In genomic region chr2L:10341405-10341804, dm6 we compare ENCODE assay signal across 2 fruit fly cellular contexts.
TF ChIP-seq lines count a peak whose summit lies in the region.

CG31715 (plus strand) TSS chr2L:10341616.

TF ChIP-seq in whole organism, embryonic, 481 proteins besides CTCF, POLR2A, EP300 and RAD21 (continued from another document and continues in another):
- TF ChIP-seq MESR4 (GFP tag; optimal IDR thresholded peaks at IDR 0.05; lab: Kevin White, UChicago): peak; percentile 25
- TF ChIP-seq Doc2 (GFP tag; IDR thresholded peaks at IDR 0.05; lab: Robert Waterston, UW): no peak
- TF ChIP-seq Gsc (GFP tag; IDR thresholded peaks at IDR 0.05; lab: Robert Waterston, UW): no peak
- peak; percentile 8 for TF ChIP-seq D19A (tag; optimal IDR thresholded peaks at IDR 0.05; lab: Kevin White, UChicago)
- TF ChIP-seq CG32767 (GFP tag; IDR thresholded peaks at IDR 0.05; lab: Robert Waterston, UW): no peak
- peak; percentile 5 for TF ChIP-seq CG34376 (GFP tag; optimal IDR thresholded peaks at IDR 0.05; lab: Kevin White, UChicago)
- TF ChIP-seq CG30020 (tag; optimal IDR thresholded peaks at IDR 0.05; lab: Kevin White, UChicago): peak; percentile 78
- TF ChIP-seq CG8290 (GFP tag; optimal IDR thresholded peaks at IDR 0.05; lab: Kevin White, UChicago): peak; percentile 19
- TF ChIP-seq CG8290 (tag; optimal IDR thresholded peaks at IDR 0.05; lab: Kevin White, UChicago): peak in 1 of 2 experiments; percentile 40
- peak; percentile 53; the same call in 1 of the 2 replicates for TF ChIP-seq ranshi (GFP tag; IDR thresholded peaks at IDR 0.05; lab: Robert Waterston, UW)
- no peak for TF ChIP-seq CG13624 (GFP tag; optimal IDR thresholded peaks at IDR 0.05; lab: Kevin White, UChicago)
- no peak for TF ChIP-seq CG6175 (GFP tag; IDR thresholded peaks at IDR 0.05; lab: Robert Waterston, UW)
- TF ChIP-seq CG13424 (tag; optimal IDR thresholded peaks at IDR 0.05; lab: Kevin White, UChicago): peak; percentile 30
- no peak for TF ChIP-seq chm (GFP tag; IDR thresholded peaks at IDR 0.05; lab: Robert Waterston, UW)
- TF ChIP-seq Atf-2 (GFP tag; optimal IDR thresholded peaks at IDR 0.05; lab: Kevin White, UChicago): no peak
- TF ChIP-seq dimm (GFP tag; IDR thresholded peaks at IDR 0.05; lab: Robert Waterston, UW): no peak
- TF ChIP-seq CG34224 (GFP tag; IDR thresholded peaks at IDR 0.05; lab: Robert Waterston, UW; ENCODE audit: partially characterized antibody): peak; percentile 72
- TF ChIP-seq nmo (GFP tag; optimal IDR thresholded peaks at IDR 0.05; lab: Kevin White, UChicago): no peak
- TF ChIP-seq Ets97D (GFP tag; optimal IDR thresholded peaks at IDR 0.05; lab: Kevin White, UChicago): no peak
- TF ChIP-seq caup (GFP tag; optimal IDR thresholded peaks at IDR 0.05; lab: Kevin White, UChicago; ENCODE audit: severe bottlenecking): no peak
- no peak for TF ChIP-seq CG4820 (GFP tag; optimal IDR thresholded peaks at IDR 0.05; lab: Kevin White, UChicago)
- TF ChIP-seq CG6654 (GFP tag; optimal IDR thresholded peaks at IDR 0.05; lab: Kevin White, UChicago): no peak
- TF ChIP-seq MTF-1 (GFP tag; optimal IDR thresholded peaks at IDR 0.05; lab: Kevin White, UChicago; ENCODE audit: borderline replicate concordance): no peak
- TF ChIP-seq gro (GFP tag; optimal IDR thresholded peaks at IDR 0.05; lab: Kevin White, UChicago): no peak
- no peak for TF ChIP-seq Bdp1 (GFP tag; optimal IDR thresholded peaks at IDR 0.05; lab: Kevin White, UChicago)
- TF ChIP-seq Sry-δ (GFP tag; optimal IDR thresholded peaks at IDR 0.05; lab: Kevin White, UChicago): peak; percentile 73
- TF ChIP-seq unc-4 (GFP tag; IDR thresholded peaks at IDR 0.05; lab: Robert Waterston, UW; ENCODE audit: partially characterized antibody): peak; percentile 45; the same call in 1 of the 2 replicates
- peak; percentile 67 for TF ChIP-seq BEAF-32 (GFP tag; optimal IDR thresholded peaks at IDR 0.05; lab: Kevin White, UChicago)
- TF ChIP-seq CG17829 (tag; optimal IDR thresholded peaks at IDR 0.05; lab: Kevin White, UChicago): peak; percentile 16
- TF ChIP-seq dmrt99B (tag; optimal IDR thresholded peaks at IDR 0.05; lab: Kevin White, UChicago): no peak
- peak; percentile 79 for TF ChIP-seq Med (GFP tag; lab: Kevin White, UChicago)
- no peak for TF ChIP-seq CG10366 (GFP tag; IDR thresholded peaks at IDR 0.05; lab: Robert Waterston, UW)
- TF ChIP-seq gem (tag; optimal IDR thresholded peaks at IDR 0.05; lab: Kevin White, UChicago): peak; percentile 64
- no peak for TF ChIP-seq Hr39 (optimal IDR thresholded peaks at IDR 0.05; lab: Kevin White, UChicago)
- TF ChIP-seq Xbp1 (GFP tag; optimal IDR thresholded peaks at IDR 0.05; lab: Kevin White, UChicago): peak; percentile 20
- no peak for TF ChIP-seq CG17612 (GFP tag; IDR thresholded peaks at IDR 0.05; lab: Robert Waterston, UW)
- TF ChIP-seq her (GFP tag; optimal IDR thresholded peaks at IDR 0.05; lab: Kevin White, UChicago): no peak
- no peak for TF ChIP-seq CG12104 (GFP tag; optimal IDR thresholded peaks at IDR 0.05; lab: Kevin White, UChicago)
- no peak for TF ChIP-seq ham (GFP tag; IDR thresholded peaks at IDR 0.05; lab: Robert Waterston, UW)
- no peak for TF ChIP-seq CG31365 (tag; optimal IDR thresholded peaks at IDR 0.05; lab: Kevin White, UChicago)
- no peak for TF ChIP-seq zfh2 (GFP tag; optimal IDR thresholded peaks at IDR 0.05; lab: Kevin White, UChicago)
- TF ChIP-seq CG7786 (GFP tag; optimal IDR thresholded peaks at IDR 0.05; lab: Kevin White, UChicago): no peak
- no peak for TF ChIP-seq Fer3 (tag; optimal IDR thresholded peaks at IDR 0.05; lab: Kevin White, UChicago)
- no peak for TF ChIP-seq CG14014 (GFP tag; IDR thresholded peaks at IDR 0.05; lab: Robert Waterston, UW)
- peak; percentile 16 for TF ChIP-seq CG30403 (GFP tag; optimal IDR thresholded peaks at IDR 0.05; lab: Kevin White, UChicago)
- peak; percentile 10 for TF ChIP-seq CG18262 (tag; optimal IDR thresholded peaks at IDR 0.05; lab: Kevin White, UChicago)
- no peak for TF ChIP-seq bowl (GFP tag; IDR thresholded peaks at IDR 0.05; lab: Robert Waterston, UW)
- no peak for TF ChIP-seq Rx (GFP tag; IDR thresholded peaks at IDR 0.05; lab: Robert Waterston, UW)
- no peak for TF ChIP-seq BtbVII (GFP tag; optimal IDR thresholded peaks at IDR 0.05; lab: Kevin White, UChicago)
- TF ChIP-seq pzg (GFP tag; optimal IDR thresholded peaks at IDR 0.05; lab: Kevin White, UChicago): peak; percentile 42
- TF ChIP-seq Fer2 (tag; optimal IDR thresholded peaks at IDR 0.05; lab: Kevin White, UChicago): no peak
- TF ChIP-seq CG17802 (tag; optimal IDR thresholded peaks at IDR 0.05; lab: Kevin White, UChicago): no peak
- peak; percentile 23 for TF ChIP-seq CG3995 (GFP tag; optimal IDR thresholded peaks at IDR 0.05; lab: Kevin White, UChicago)
- no peak for TF ChIP-seq Fer1 (GFP tag; optimal IDR thresholded peaks at IDR 0.05; lab: Kevin White, UChicago)
- no peak for TF ChIP-seq Dip2 (GFP tag; IDR thresholded peaks at IDR 0.05; lab: Robert Waterston, UW)
- no peak for TF ChIP-seq CG18011 (GFP tag; optimal IDR thresholded peaks at IDR 0.05; lab: Kevin White, UChicago)
- TF ChIP-seq Camta (GFP tag; optimal IDR thresholded peaks at IDR 0.05; lab: Kevin White, UChicago): no peak
- TF ChIP-seq CG4328 (GFP tag; optimal IDR thresholded peaks at IDR 0.05; lab: Kevin White, UChicago): no peak
- TF ChIP-seq ind (GFP tag; optimal IDR thresholded peaks at IDR 0.05; lab: Kevin White, UChicago): no peak
- no peak for TF ChIP-seq jumu (GFP tag; optimal IDR thresholded peaks at IDR 0.05; lab: Kevin White, UChicago)
- TF ChIP-seq Meics (GFP tag; optimal IDR thresholded peaks at IDR 0.05; lab: Kevin White, UChicago): no peak
- TF ChIP-seq CG18599 (GFP tag; optimal IDR thresholded peaks at IDR 0.05; lab: Kevin White, UChicago): no peak
- peak; percentile 13 for TF ChIP-seq phol (tag; optimal IDR thresholded peaks at IDR 0.05; lab: Kevin White, UChicago)
- TF ChIP-seq CG10267 (tag; optimal IDR thresholded peaks at IDR 0.05; lab: Kevin White, UChicago): peak; percentile 14
- no peak for TF ChIP-seq tgo (GFP tag; IDR thresholded peaks at IDR 0.05; lab: Robert Waterston, UW)
- TF ChIP-seq Atf6 (GFP tag; IDR thresholded peaks at IDR 0.05; lab: Robert Waterston, UW): 0 out of 2 replicates have a peak, but pooled peaks have one; percentile 19
- no peak for TF ChIP-seq Hey (tag; optimal IDR thresholded peaks at IDR 0.05; lab: Kevin White, UChicago)
- no peak for TF ChIP-seq CG9817 (tag; optimal IDR thresholded peaks at IDR 0.05; lab: Kevin White, UChicago)
- TF ChIP-seq stc (GFP tag; IDR thresholded peaks at IDR 0.05; lab: Robert Waterston, UW): no peak

TF ChIP-seq in whole organism, prepupa, 60 proteins besides CTCF, POLR2A, EP300 and RAD21 (continued from another document):
- TF ChIP-seq Eip93F (GFP tag; optimal IDR thresholded peaks at IDR 0.05; lab: Kevin White, UChicago) (peak; percentile 17), vri (GFP tag; optimal IDR thresholded peaks at IDR 0.05; lab: Kevin White, UChicago) (peak; percentile 35), fkh (GFP tag; optimal IDR thresholded peaks at IDR 0.05; lab: Kevin White, UChicago) (no peak)
